Fruit fly (Drosophila melanogaster): ENCODE results near the gene Wnt4.

The Wnt4 gene

DNA sequence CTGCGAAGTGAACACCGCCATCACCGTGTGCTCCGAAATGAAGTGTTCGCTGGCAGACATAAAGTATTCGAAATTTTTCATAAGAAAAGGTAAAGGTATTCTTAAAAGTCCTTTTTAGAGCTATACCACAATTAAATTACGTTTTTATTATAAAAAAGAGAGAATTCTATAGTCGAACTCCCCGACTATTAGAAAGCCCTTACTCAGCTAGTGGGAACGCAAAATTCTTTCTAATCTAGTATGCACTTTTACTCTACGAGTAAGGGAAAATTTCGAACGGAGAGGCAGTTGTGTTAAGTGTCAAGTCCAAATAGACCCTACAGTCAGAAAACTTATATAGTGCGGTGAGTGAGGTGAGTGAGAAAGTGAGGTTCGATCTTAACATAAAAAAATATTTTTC, 19.8 kb downstream of the Wnt4 start, which contains the start of gene CG31909:
Gene CG31909, plus strand, starts transcription at position 301 of the 400 bp plus-strand sequence.
- TF ChIP-seq Sin3A (optimal IDR thresholded peaks at IDR 0.05) (no peak), insv (optimal IDR thresholded peaks at IDR 0.05) (no peak), Myc (optimal IDR thresholded peaks at IDR 0.05) (no peak), h (optimal IDR thresholded peaks at IDR 0.05) (no peak), ttk (optimal IDR thresholded peaks at IDR 0.05) (no peak), psq (optimal IDR thresholded peaks at IDR 0.05) (no peak)

DNA sequence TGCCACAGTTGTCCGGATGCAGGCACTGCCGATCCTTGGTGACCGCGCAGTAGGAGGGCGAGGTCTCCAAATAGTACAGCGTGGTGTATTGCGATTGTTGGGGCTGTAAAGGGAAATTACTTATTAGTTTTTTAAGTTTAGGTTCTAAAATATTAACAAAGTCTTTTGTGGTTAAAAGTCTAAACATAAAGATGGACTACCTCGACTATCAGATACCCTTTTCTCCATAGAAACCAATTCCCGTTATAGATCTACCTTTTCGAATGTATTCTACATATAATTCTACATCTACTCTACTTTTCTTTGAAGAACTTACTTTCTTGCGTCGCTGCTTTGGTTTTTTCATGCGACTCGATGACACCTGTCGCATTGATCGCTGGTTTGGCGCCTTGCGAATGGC, 20.8 kb downstream of the Wnt4 start:
- TF ChIP-seq ttk (optimal IDR thresholded peaks at IDR 0.05), result no peak
- TF ChIP-seq Myc (optimal IDR thresholded peaks at IDR 0.05), result no peak
- no peak for TF ChIP-seq Sin3A (optimal IDR thresholded peaks at IDR 0.05)
- TF ChIP-seq h (optimal IDR thresholded peaks at IDR 0.05), result no peak
- no peak for TF ChIP-seq psq (optimal IDR thresholded peaks at IDR 0.05)
- TF ChIP-seq insv (optimal IDR thresholded peaks at IDR 0.05), result no peak

DNA sequence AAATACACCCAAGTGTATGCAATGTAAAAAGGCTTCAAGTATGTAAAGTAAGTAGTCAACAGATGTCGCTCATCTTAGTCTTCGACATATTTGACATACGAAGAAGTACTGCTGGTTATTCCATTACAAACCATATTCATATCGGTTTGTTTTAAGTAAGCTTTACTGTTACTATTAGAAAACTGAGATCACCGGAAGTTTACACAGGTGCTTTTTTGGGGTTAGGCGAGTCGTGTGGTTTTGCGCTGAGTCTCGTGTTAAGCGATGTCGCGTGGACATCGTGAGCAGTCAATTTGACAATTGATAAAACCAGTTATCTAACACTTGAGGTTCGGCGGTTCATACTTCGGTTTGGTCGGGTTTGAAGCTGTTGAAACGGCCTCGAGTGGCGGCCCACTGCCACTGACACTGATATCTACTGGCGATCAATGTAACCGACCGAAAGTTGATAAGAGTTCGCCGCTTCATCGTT, 22.2 kb downstream of the Wnt4 start:
- TF ChIP-seq Myc (optimal IDR thresholded peaks at IDR 0.05), result no peak
- no peak for TF ChIP-seq insv (optimal IDR thresholded peaks at IDR 0.05)
- TF ChIP-seq ttk (optimal IDR thresholded peaks at IDR 0.05), result no peak
- no peak for TF ChIP-seq h (optimal IDR thresholded peaks at IDR 0.05)

DNA sequence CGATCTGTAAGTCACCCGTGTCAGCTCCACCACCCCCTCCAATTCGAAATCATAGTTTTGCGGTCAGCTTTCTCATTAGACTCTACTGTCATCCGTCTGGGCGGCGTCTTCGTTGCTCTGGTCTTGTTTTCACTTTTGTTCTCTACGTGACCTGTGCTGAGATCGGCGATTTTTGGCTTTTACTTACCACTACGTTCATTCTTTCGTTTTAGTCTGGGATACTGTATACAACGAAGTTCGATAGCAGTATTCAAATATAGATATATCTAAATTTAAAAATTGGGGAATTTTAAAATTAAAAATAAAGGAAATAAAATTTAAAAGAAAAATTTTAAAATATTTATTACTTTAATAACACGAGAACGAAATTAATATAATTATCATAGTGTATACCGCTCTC, 24.1 kb downstream of the Wnt4 start, which contains the start of gene CG13786:
Gene CG13786, minus strand, starts transcription at position 101 of the 400 bp plus-strand sequence.
- TF ChIP-seq Myc (optimal IDR thresholded peaks at IDR 0.05), result no peak
- no peak for TF ChIP-seq h (optimal IDR thresholded peaks at IDR 0.05)
- no peak for TF ChIP-seq Sin3A (optimal IDR thresholded peaks at IDR 0.05)
- TF ChIP-seq ttk (optimal IDR thresholded peaks at IDR 0.05), result no peak

DNA sequence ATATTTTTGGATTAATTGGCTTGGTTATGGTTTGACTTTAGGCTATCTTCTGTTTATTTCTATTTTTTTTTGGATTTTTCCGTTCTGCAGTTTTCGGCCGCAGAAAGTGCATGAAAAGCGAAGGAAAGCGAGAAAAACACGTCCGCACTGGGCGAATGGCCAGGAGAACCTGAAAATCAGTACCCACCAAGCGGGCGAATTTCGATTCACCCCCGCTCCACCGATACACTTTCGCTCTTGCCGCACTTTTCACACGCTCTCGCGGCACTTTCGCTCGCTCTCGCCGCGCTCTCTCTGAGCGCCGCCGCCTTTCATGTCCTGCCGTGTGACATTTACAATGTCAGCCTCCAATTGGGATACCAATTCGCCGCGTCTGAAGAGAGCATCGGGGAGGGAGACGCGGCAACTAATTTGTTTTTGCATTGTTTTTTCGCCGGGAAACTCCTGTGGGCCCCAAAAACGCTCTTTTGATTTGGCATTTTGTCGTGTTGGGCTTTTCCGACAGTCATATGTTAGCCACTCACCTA, 27.6 kb downstream of the Wnt4 start, which contains the start of gene Ndae1:
Gene Ndae1, minus strand, starts transcription at position 51 of the 527 bp plus-strand sequence.
- TF ChIP-seq insv (optimal IDR thresholded peaks at IDR 0.05) (no peak), h (optimal IDR thresholded peaks at IDR 0.05) (no peak), psq (optimal IDR thresholded peaks at IDR 0.05) (no peak), Myc (optimal IDR thresholded peaks at IDR 0.05) (no peak), Sin3A (optimal IDR thresholded peaks at IDR 0.05) (no peak), ttk (optimal IDR thresholded peaks at IDR 0.05) (no peak)

DNA sequence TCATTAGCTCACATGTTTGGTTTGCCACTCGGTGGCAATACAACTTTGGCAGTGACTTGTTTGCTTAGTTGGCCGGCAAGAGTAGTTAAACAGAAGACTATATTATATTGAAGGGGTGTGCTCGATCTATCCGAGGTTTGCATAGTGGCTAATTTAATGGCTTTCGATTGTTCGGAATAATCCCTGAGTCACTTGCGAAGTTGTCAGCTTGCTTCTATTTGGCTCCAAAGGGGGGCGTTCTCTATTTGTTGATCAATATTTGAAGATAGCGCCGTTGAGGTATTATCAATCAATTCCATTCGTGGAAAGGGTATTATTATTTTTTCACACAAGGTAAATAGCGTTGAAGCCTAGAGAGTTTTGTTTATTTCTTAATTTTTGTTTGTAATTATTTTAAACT, 28.9 kb downstream of the Wnt4 start:
- TF ChIP-seq ttk (optimal IDR thresholded peaks at IDR 0.05), result no peak
- TF ChIP-seq Sin3A (optimal IDR thresholded peaks at IDR 0.05), result no peak
- no peak for TF ChIP-seq psq (optimal IDR thresholded peaks at IDR 0.05)
- TF ChIP-seq h (optimal IDR thresholded peaks at IDR 0.05), result no peak
- no peak for TF ChIP-seq Myc (optimal IDR thresholded peaks at IDR 0.05)

DNA sequence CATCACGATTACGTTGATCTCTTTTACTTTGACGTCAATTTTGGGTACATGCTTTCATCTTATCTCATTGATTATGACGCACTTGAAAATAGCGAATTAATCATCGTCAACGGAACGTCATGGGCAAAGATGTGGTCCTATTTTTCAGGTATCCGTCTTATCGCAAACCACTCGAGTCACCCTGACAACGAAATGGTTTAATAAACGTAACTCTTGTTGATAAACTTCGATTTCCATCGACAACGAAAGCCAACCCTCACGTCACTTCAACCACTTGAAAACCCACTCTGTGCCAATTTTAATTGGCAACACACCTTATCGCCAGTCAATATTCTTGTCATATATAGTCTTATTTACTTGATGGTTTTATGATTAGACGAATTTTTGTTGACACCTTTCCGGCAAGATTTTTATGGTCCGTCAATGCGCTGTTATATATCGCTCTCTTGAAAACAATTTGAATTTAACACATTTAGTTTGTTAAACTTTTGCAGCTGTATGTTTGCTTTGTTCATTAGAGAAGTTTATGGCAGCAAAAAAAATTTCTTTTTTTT, 34.7 kb downstream of the Wnt4 start:
- TF ChIP-seq Myc (optimal IDR thresholded peaks at IDR 0.05) (no peak), psq (optimal IDR thresholded peaks at IDR 0.05) (no peak), insv (optimal IDR thresholded peaks at IDR 0.05) (no peak)

DNA sequence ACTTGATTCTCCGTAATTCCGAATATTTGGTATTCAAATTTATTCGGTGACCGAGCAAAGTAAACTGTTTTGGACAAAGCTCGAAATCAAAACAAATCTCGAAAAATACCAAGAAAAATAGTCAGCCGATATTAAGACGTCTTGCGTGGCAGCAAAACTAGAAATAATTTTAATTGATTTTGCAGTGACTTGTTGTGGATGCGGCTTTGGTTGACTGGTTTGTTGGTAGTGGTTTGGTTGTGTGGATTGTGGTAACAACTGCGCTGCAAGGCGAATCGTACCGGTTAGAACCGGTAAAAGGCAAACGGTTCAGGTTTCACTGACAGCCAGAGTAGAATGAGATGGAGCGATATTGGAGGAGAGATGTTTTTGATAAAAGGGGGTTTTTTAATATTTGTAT, 35.5 kb downstream of the Wnt4 start:
- TF ChIP-seq Myc (optimal IDR thresholded peaks at IDR 0.05), result no peak
- no peak for TF ChIP-seq Sin3A (optimal IDR thresholded peaks at IDR 0.05)
- TF ChIP-seq psq (optimal IDR thresholded peaks at IDR 0.05), result no peak
- no peak for TF ChIP-seq ttk (optimal IDR thresholded peaks at IDR 0.05)
- no peak for TF ChIP-seq h (optimal IDR thresholded peaks at IDR 0.05)
- TF ChIP-seq insv (optimal IDR thresholded peaks at IDR 0.05), result no peak

DNA sequence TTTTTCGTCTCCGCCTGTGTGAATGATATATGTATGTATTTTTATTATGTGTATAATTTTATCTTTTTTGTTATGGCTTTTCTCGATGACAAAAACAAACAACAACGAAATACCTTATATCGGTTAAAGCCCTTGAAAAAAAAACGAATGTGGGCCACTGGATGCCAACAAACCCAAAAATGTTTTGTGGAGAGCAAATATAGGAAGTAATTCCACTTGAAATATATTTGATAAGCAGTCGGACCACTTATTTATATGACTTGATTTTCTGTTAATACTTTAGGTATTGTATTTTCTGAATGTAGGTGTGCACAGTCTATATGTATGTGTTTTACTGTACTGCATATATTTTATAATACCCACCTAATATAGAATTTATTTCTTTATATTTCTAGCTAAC, 36.0 kb downstream of the Wnt4 start:
- TF ChIP-seq ttk (optimal IDR thresholded peaks at IDR 0.05) (no peak), insv (optimal IDR thresholded peaks at IDR 0.05) (no peak), Myc (optimal IDR thresholded peaks at IDR 0.05) (no peak), psq (optimal IDR thresholded peaks at IDR 0.05) (no peak), h (optimal IDR thresholded peaks at IDR 0.05) (no peak), Sin3A (optimal IDR thresholded peaks at IDR 0.05) (no peak)

DNA sequence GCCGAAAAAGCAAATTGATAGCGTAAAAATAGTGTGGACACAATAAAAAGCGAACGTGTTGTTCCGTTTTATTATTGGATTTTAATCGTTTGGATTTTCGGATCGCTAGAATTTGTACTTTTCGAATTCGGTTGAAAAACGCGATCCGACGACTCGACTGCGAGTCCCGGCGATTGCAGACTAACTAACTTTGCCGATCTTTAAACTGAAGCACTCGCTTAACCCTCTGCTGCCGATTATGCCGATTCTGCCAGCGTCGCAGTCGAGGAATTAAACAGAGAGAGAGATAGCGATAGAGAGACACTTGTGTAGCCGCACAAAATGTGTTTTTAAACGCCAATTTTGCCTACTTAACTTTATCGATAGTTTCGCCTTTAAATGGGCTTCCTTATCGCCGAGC, 36.7 kb downstream of the Wnt4 start:
- TF ChIP-seq insv (optimal IDR thresholded peaks at IDR 0.05) (no peak), ttk (optimal IDR thresholded peaks at IDR 0.05) (no peak), h (optimal IDR thresholded peaks at IDR 0.05) (no peak), Myc (optimal IDR thresholded peaks at IDR 0.05) (no peak), psq (optimal IDR thresholded peaks at IDR 0.05) (no peak), Sin3A (optimal IDR thresholded peaks at IDR 0.05) (no peak)

DNA sequence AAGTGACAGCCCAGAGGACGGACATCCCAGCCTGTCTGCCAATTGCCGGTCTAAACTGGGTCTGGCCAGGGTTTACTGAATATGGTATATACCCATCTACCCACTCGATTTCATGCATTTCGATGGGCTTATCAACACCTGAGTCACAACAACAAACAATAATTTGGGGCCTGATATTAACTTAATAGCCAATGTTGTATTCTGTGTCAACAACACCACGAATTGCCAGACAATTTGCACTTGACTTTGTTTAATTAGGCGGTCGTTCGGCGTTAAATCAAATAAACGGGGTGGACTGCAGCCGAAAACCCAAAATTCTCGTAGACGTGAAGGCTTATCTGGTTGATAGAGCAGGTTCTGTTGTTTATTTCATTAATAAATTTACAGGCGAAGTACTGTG, 37.7 kb downstream of the Wnt4 start:
- TF ChIP-seq ttk (optimal IDR thresholded peaks at IDR 0.05) (no peak), psq (optimal IDR thresholded peaks at IDR 0.05) (no peak), h (optimal IDR thresholded peaks at IDR 0.05) (no peak), insv (optimal IDR thresholded peaks at IDR 0.05) (no peak), Sin3A (optimal IDR thresholded peaks at IDR 0.05) (no peak), Myc (optimal IDR thresholded peaks at IDR 0.05) (no peak)

DNA sequence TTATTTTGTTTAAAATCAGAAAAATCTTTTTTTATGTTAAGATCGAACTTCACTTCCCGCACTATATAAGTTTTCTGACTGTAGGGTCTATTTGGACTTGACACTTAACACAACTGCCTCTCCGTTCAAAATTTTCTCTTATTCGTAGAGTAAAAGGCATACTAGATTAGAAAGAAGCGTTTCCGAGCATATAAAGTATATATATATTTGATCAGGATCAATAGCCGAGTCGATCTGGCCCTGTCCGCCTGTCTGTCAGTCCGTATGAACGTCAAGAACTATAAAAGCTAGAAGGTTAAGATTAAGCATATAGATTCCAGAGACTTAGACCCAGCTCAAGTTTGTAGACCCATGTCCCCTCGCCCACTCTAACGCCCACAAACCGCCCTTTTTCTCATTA, 44.3 kb downstream of the Wnt4 start, which contains the start of gene CG43800:
Gene CG43800, minus strand, starts transcription at position 101 of the 400 bp plus-strand sequence.
- TF ChIP-seq insv (optimal IDR thresholded peaks at IDR 0.05), result no peak
- no peak for TF ChIP-seq h (optimal IDR thresholded peaks at IDR 0.05)
- no peak for TF ChIP-seq ttk (optimal IDR thresholded peaks at IDR 0.05)
- no peak for TF ChIP-seq Sin3A (optimal IDR thresholded peaks at IDR 0.05)
- TF ChIP-seq Myc (optimal IDR thresholded peaks at IDR 0.05), result no peak
- TF ChIP-seq psq (optimal IDR thresholded peaks at IDR 0.05), result no peak

DNA sequence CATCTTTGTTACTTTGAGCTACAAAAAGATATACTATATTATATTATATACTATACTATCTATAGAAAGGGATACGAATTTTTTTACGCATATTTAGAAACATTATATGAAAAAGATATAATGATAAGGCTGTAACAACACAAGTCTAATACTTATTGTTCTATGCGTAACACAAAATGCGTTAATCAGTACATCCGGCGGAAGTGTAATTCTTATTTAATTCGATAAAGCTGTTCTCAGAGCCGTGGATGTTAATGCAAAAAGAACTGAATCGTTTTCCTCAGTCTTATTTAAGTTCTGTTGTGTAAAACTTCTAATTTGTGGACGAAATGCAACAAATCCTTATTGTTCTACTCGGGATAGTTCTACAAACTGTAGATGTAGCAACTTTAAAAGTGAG, 49.5 kb downstream of the Wnt4 start, which contains the start of gene CG43799:
Gene CG43799, plus strand, starts transcription at position 301 of the 400 bp plus-strand sequence.
- no peak for TF ChIP-seq ttk (optimal IDR thresholded peaks at IDR 0.05)
- TF ChIP-seq Sin3A (optimal IDR thresholded peaks at IDR 0.05), result no peak
- TF ChIP-seq h (optimal IDR thresholded peaks at IDR 0.05), result no peak
- no peak for TF ChIP-seq psq (optimal IDR thresholded peaks at IDR 0.05)
- no peak for TF ChIP-seq Myc (optimal IDR thresholded peaks at IDR 0.05)
- TF ChIP-seq insv (optimal IDR thresholded peaks at IDR 0.05), result no peak

Data from Kc167 (cell line).